Worm (Caenorhabditis elegans): ENCODE results near the gene acr-2.

ce11 chrX:6656770-6657169, 45.6 kb upstream of the acr-2 start:
- no peak for TF ChIP-seq daf-12 (tag; optimal IDR thresholded peaks at IDR 0.05)
- TF ChIP-seq elt-3 (tag; optimal IDR thresholded peaks at IDR 0.05): no peak
- no peak for TF ChIP-seq ztf-4 (tag; optimal IDR thresholded peaks at IDR 0.05)
- no peak for TF ChIP-seq ztf-11 (tag; optimal IDR thresholded peaks at IDR 0.05)
- TF ChIP-seq ceh-9 (tag; optimal IDR thresholded peaks at IDR 0.05): no peak
- no peak for TF ChIP-seq fkh-10 (GFP tag; optimal IDR thresholded peaks at IDR 0.05)
